Fruit fly (Drosophila melanogaster): ENCODE data around the gene CG4950.
A peak's percentile ranks its signal among the peaks of the same experiment; 100 is the strongest.

The CG4950 gene

dm6 chr3L:16268106-16268733, at the start of gene CG4950:
TSS of gene CG4950 (minus strand) at chr3L:16268156.
- TF ChIP-seq rn (GFP tag; IDR thresholded peaks at IDR 0.05), result no peak
- no peak for TF ChIP-seq CG13204 (GFP tag; optimal IDR thresholded peaks at IDR 0.05)
- peak; percentile 12 for TF ChIP-seq gl (tag; optimal IDR thresholded peaks at IDR 0.05)
- TF ChIP-seq CG17806 (tag; optimal IDR thresholded peaks at IDR 0.05), result peak; percentile 57
- TF ChIP-seq fd96Ca (GFP tag; IDR thresholded peaks at IDR 0.05), result no peak
- TF ChIP-seq CG8301 (tag; optimal IDR thresholded peaks at IDR 0.05), result peak; percentile 45
- no peak for TF ChIP-seq CG32121 (GFP tag; IDR thresholded peaks at IDR 0.05)
- peak; percentile 45 for TF ChIP-seq CG34367 (tag; optimal IDR thresholded peaks at IDR 0.05)
- no peak; the same call in 2 of the 3 replicates for TF ChIP-seq CG4496 (GFP tag; IDR thresholded peaks at IDR 0.05)
- no peak for TF ChIP-seq Ets98B (GFP tag; IDR thresholded peaks at IDR 0.05)
- no peak for TF ChIP-seq CG12605 (GFP tag; IDR thresholded peaks at IDR 0.05)
- TF ChIP-seq Pif1A (GFP tag; optimal IDR thresholded peaks at IDR 0.05), result peak; percentile 22
- no peak for TF ChIP-seq Snoo (tag; optimal IDR thresholded peaks at IDR 0.05)
- TF ChIP-seq CG9948 (tag; optimal IDR thresholded peaks at IDR 0.05), result peak; percentile 53
- TF ChIP-seq EcR (GFP tag; optimal IDR thresholded peaks at IDR 0.05), result no peak
- no peak for TF ChIP-seq CG10348 (GFP tag; IDR thresholded peaks at IDR 0.05)
- peak; percentile 65 for TF ChIP-seq CG14655 (GFP tag; optimal IDR thresholded peaks at IDR 0.05)
- TF ChIP-seq CG8159 (tag; optimal IDR thresholded peaks at IDR 0.05), result peak; percentile 75
- TF ChIP-seq D1 (tag; optimal IDR thresholded peaks at IDR 0.05), result no peak
- TF ChIP-seq CG15710 (tag; optimal IDR thresholded peaks at IDR 0.05), result peak; percentile 73
- TF ChIP-seq Pif1B (GFP tag; optimal IDR thresholded peaks at IDR 0.05), result peak; percentile 10

- TF ChIP-seq CG8301 (tag; optimal IDR thresholded peaks at IDR 0.05), result no peak
- TF ChIP-seq Ets98B (GFP tag; IDR thresholded peaks at IDR 0.05), result no peak
- no peak for TF ChIP-seq CG14655 (GFP tag; optimal IDR thresholded peaks at IDR 0.05)
- no peak for TF ChIP-seq CG13204 (GFP tag; optimal IDR thresholded peaks at IDR 0.05)
- TF ChIP-seq CG10348 (GFP tag; IDR thresholded peaks at IDR 0.05), result no peak
- TF ChIP-seq CG34367 (tag; optimal IDR thresholded peaks at IDR 0.05), result no peak
- no peak for TF ChIP-seq gl (tag; optimal IDR thresholded peaks at IDR 0.05)
- TF ChIP-seq CG15710 (tag; optimal IDR thresholded peaks at IDR 0.05), result no peak
- TF ChIP-seq D1 (tag; optimal IDR thresholded peaks at IDR 0.05), result no peak
- TF ChIP-seq fd96Ca (GFP tag; IDR thresholded peaks at IDR 0.05), result no peak
- TF ChIP-seq CG32121 (GFP tag; IDR thresholded peaks at IDR 0.05), result no peak
These were observed 49.8 kb upstream of the CG4950 start, which contains the start of gene Nplp3 for dm6 chr3L:16317724-16318123. TSS of gene Nplp3 (plus strand) at chr3L:16318024.

dm6 chr3L:16313985-16314384, 46.0 kb upstream of the CG4950 start, which contains the start of gene CG13062:
TSS of gene CG13062 (plus strand) at chr3L:16314285.
- TF ChIP-seq Ets98B (GFP tag; IDR thresholded peaks at IDR 0.05) (no peak), CG14655 (GFP tag; optimal IDR thresholded peaks at IDR 0.05) (no peak), CG32121 (GFP tag; IDR thresholded peaks at IDR 0.05) (0 out of 2 replicates have a peak, but pooled peaks have one; percentile 21)

DNA sequence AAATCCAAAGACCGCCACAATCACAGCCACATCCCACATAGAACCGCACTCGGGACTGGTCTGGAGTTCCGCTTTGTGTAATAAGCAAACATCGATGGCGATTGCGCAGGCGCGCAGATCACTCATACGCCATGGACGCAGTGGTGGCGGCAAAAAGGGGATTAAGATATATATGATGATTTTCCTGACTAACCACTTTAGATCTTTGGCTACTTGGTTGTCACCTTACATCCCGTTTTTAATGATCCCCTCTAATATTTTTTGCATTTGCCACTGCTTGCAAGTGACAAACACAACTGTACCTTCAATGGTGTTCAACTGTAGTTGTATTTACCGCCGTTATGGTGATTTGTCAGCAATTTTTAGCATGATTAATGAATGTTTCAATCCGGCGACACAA, 42.0 kb upstream of the CG4950 start:
- peak; percentile 48; the same call in 1 of the 2 replicates for TF ChIP-seq CG32121 (GFP tag; IDR thresholded peaks at IDR 0.05)
- TF ChIP-seq CG15710 (tag; optimal IDR thresholded peaks at IDR 0.05), result no peak
- TF ChIP-seq CG10348 (GFP tag; IDR thresholded peaks at IDR 0.05), result peak; percentile 51
- no peak for TF ChIP-seq CG12605 (GFP tag; IDR thresholded peaks at IDR 0.05)
- TF ChIP-seq Ets98B (GFP tag; IDR thresholded peaks at IDR 0.05), result peak; percentile 84
- TF ChIP-seq Snoo (tag; optimal IDR thresholded peaks at IDR 0.05), result no peak
- TF ChIP-seq CG8159 (tag; optimal IDR thresholded peaks at IDR 0.05), result no peak
- TF ChIP-seq CG9948 (tag; optimal IDR thresholded peaks at IDR 0.05), result no peak
- TF ChIP-seq rn (GFP tag; IDR thresholded peaks at IDR 0.05), result peak; percentile 42; the same call in 1 of the 2 replicates
- peak; percentile 9 for TF ChIP-seq CG17806 (tag; optimal IDR thresholded peaks at IDR 0.05)
- peak; percentile 13 for TF ChIP-seq Pif1A (GFP tag; optimal IDR thresholded peaks at IDR 0.05)
- TF ChIP-seq CG8301 (tag; optimal IDR thresholded peaks at IDR 0.05), result peak; percentile 74
- no peak for TF ChIP-seq D1 (tag; optimal IDR thresholded peaks at IDR 0.05)
- no peak for TF ChIP-seq CG34367 (tag; optimal IDR thresholded peaks at IDR 0.05)
- TF ChIP-seq CG4496 (GFP tag; IDR thresholded peaks at IDR 0.05), result peak; percentile 86
- TF ChIP-seq fd96Ca (GFP tag; IDR thresholded peaks at IDR 0.05), result peak; percentile 89
- TF ChIP-seq CG14655 (GFP tag; optimal IDR thresholded peaks at IDR 0.05), result peak; percentile 78
- TF ChIP-seq EcR (GFP tag; optimal IDR thresholded peaks at IDR 0.05), result no peak
- TF ChIP-seq CG13204 (GFP tag; optimal IDR thresholded peaks at IDR 0.05), result no peak
- TF ChIP-seq Pif1B (GFP tag; optimal IDR thresholded peaks at IDR 0.05), result no peak
- TF ChIP-seq gl (tag; optimal IDR thresholded peaks at IDR 0.05), result no peak

dm6 chr3L:16308380-16308779, 40.4 kb upstream of the CG4950 start, which contains the start of gene CG13042:
TSS of gene CG13042 (minus strand) at chr3L:16308480.
- TF ChIP-seq CG8159 (tag; optimal IDR thresholded peaks at IDR 0.05) (no peak), CG4496 (GFP tag; IDR thresholded peaks at IDR 0.05) (0 out of 3 replicates have a peak, but pooled peaks have one; percentile 37)

dm6 chr3L:16305820-16306650, 38.1 kb upstream of the CG4950 start, which contains the start of the genes CG13043 and CG13063:
TSS of gene CG13043 (minus strand) at chr3L:16305870.
TSS of gene CG13063 (plus strand) at chr3L:16306600.
- TF ChIP-seq CG17806 (tag; optimal IDR thresholded peaks at IDR 0.05) (no peak), rn (GFP tag; IDR thresholded peaks at IDR 0.05) (no peak), gl (tag; optimal IDR thresholded peaks at IDR 0.05) (no peak), CG34367 (tag; optimal IDR thresholded peaks at IDR 0.05) (no peak), CG14655 (GFP tag; optimal IDR thresholded peaks at IDR 0.05) (no peak), CG4496 (GFP tag; IDR thresholded peaks at IDR 0.05) (no peak), CG10348 (GFP tag; IDR thresholded peaks at IDR 0.05) (no peak), CG8301 (tag; optimal IDR thresholded peaks at IDR 0.05) (no peak), CG13204 (GFP tag; optimal IDR thresholded peaks at IDR 0.05) (no peak), CG8159 (tag; optimal IDR thresholded peaks at IDR 0.05) (no peak), CG32121 (GFP tag; IDR thresholded peaks at IDR 0.05) (no peak), fd96Ca (GFP tag; IDR thresholded peaks at IDR 0.05) (no peak), Pif1A (GFP tag; optimal IDR thresholded peaks at IDR 0.05) (no peak), CG15710 (tag; optimal IDR thresholded peaks at IDR 0.05) (no peak), Pif1B (GFP tag; optimal IDR thresholded peaks at IDR 0.05) (no peak), D1 (tag; optimal IDR thresholded peaks at IDR 0.05) (no peak)
